Fruit fly (Drosophila melanogaster) whole organism, embryonic: ENCODE results near the gene CG11726.
A peak's percentile ranks its signal among the peaks of the same experiment; 100 is the strongest.

Experiments
- Ada2b ChIP-seq: fragments of 200-800 bp; sonication (Bioruptor generic); IDR thresholded peaks from 2 replicates; pipeline ENCODE4 v1.3.6; 2022; ENCODE audit warnings: missing biosample characterization, missing genetic modification characterization
- Aef1 ChIP-seq: fragments of 200-800 bp; sonication (Bioruptor generic); IDR thresholded peaks from 3 replicates; pipeline ENCODE4 v1.3.6; 2022; ENCODE audit warnings: missing biosample characterization, missing genetic modification characterization
- CG10274 ChIP-seq: fragments of 200-800 bp; sonication (Bioruptor generic); optimal IDR thresholded peaks from 3 replicates; lab custom pipeline; 2017; ENCODE audit warnings: missing biosample characterization, mild to moderate bottlenecking, missing genetic modification characterization
- CG10321 ChIP-seq: fragments of 200-800 bp; sonication (Bioruptor generic); IDR thresholded peaks from 2 replicates; pipeline ENCODE4 v1.3.6; 2022; ENCODE audit warnings: missing biosample characterization, missing genetic modification characterization
- CG10654 ChIP-seq: fragments of 200-800 bp; sonication (Bioruptor generic); optimal IDR thresholded peaks from 2 replicates; lab custom pipeline; 2016; ENCODE audit warnings: missing biosample characterization, missing genetic modification characterization
- CG10979 ChIP-seq: fragments of 200-800 bp; sonication (Bioruptor generic); optimal IDR thresholded peaks from 2 replicates; lab custom pipeline; 2018; ENCODE audit warnings: missing biosample characterization, mild to moderate bottlenecking, missing genetic modification characterization, moderate library complexity
- CG11696 ChIP-seq: fragments of 200-800 bp; sonication (Bioruptor generic); IDR thresholded peaks from 2 replicates; pipeline ENCODE4 v1.3.6; 2022; ENCODE audit warnings: missing biosample characterization, missing genetic modification characterization
- CG1233 ChIP-seq: fragments of 200-800 bp; sonication (Bioruptor generic); optimal IDR thresholded peaks from 4 replicates; lab custom pipeline; 2018; ENCODE audit warnings: missing biosample characterization, mild to moderate bottlenecking, missing genetic modification characterization
- CG13424 ChIP-seq: fragments of 200-800 bp; sonication (Bioruptor generic); optimal IDR thresholded peaks from 2 replicates; lab custom pipeline; 2019; ENCODE audit warnings: missing biosample characterization, mild to moderate bottlenecking, missing genetic modification characterization, moderate library complexity
- CG14667 ChIP-seq: fragments of 200-800 bp; sonication (Bioruptor generic); IDR thresholded peaks from 2 replicates; pipeline ENCODE4 v1.3.6; 2022; ENCODE audit warnings: missing biosample characterization, missing genetic modification characterization
- CG15601 ChIP-seq: fragments of 200-800 bp; sonication (Bioruptor generic); optimal IDR thresholded peaks from 3 replicates; lab custom pipeline; 2019; ENCODE audit warnings: missing biosample characterization, mild to moderate bottlenecking, missing genetic modification characterization, moderate library complexity
- CG15696 ChIP-seq: fragments of 200-800 bp; sonication (Bioruptor generic); optimal IDR thresholded peaks from 2 replicates; lab custom pipeline; 2019; ENCODE audit warnings: missing biosample characterization, mild to moderate bottlenecking, missing genetic modification characterization, moderate library complexity
- CG1602 ChIP-seq: fragments of 200-800 bp; sonication (Bioruptor generic); optimal IDR thresholded peaks from 3 replicates; lab custom pipeline; 2016; ENCODE audit warnings: missing biosample characterization, missing genetic modification characterization
- CG17186 ChIP-seq: fragments of 200-800 bp; sonication (Bioruptor generic); optimal IDR thresholded peaks from 3 replicates; lab custom pipeline; 2017; ENCODE audit warnings: missing biosample characterization, missing genetic modification reagents, missing genetic modification characterization
- CG17361 ChIP-seq: fragments of 200-800 bp; sonication (Bioruptor generic); IDR thresholded peaks from 3 replicates; pipeline ENCODE4 v1.3.6; 2022; ENCODE audit warnings: missing biosample characterization, missing genetic modification characterization
- CG17802 ChIP-seq: fragments of 200-800 bp; sonication (Bioruptor generic); optimal IDR thresholded peaks from 2 replicates; lab custom pipeline; 2018; ENCODE audit warnings: missing biosample characterization, mild to moderate bottlenecking, missing genetic modification characterization, moderate library complexity
- CG31388 ChIP-seq: fragments of 200-800 bp; sonication (Bioruptor generic); optimal IDR thresholded peaks from 2 replicates; lab custom pipeline; 2016; ENCODE audit warnings: missing biosample characterization, missing genetic modification characterization
- CG33557 ChIP-seq: fragments of 200-800 bp; sonication (Bioruptor generic); optimal IDR thresholded peaks from 2 replicates; lab custom pipeline; 2019; ENCODE audit warnings: missing biosample characterization, mild to moderate bottlenecking, missing genetic modification characterization, moderate library complexity
- CG34376 ChIP-seq: fragments of 200-800 bp; sonication (Bioruptor generic); optimal IDR thresholded peaks from 2 replicates; lab custom pipeline; 2018; ENCODE audit warnings: missing biosample characterization, mild to moderate bottlenecking, missing genetic modification characterization
- CG4360 ChIP-seq: fragments of 200-800 bp; sonication (Bioruptor generic); IDR thresholded peaks from 2 replicates; pipeline ENCODE4 v1.3.6; 2022; ENCODE audit warnings: missing biosample characterization, missing genetic modification characterization
- CG43689 ChIP-seq: fragments of 200-800 bp; sonication (Bioruptor generic); IDR thresholded peaks from 2 replicates; pipeline ENCODE4 v1.3.6; 2022; ENCODE audit warnings: missing biosample characterization, missing genetic modification characterization
- CG5180 ChIP-seq: fragments of 200-800 bp; sonication (Bioruptor generic); optimal IDR thresholded peaks from 3 replicates; lab custom pipeline; 2017; ENCODE audit warnings: missing biosample characterization, missing genetic modification characterization, mild to moderate bottlenecking, moderate library complexity, missing genetic modification reagents
- CG7839 ChIP-seq: fragments of 200-800 bp; sonication (Bioruptor generic); optimal IDR thresholded peaks from 3 replicates; lab custom pipeline; 2018; ENCODE audit warnings: missing biosample characterization, mild to moderate bottlenecking, missing genetic modification characterization, moderate library complexity
- CG8359 ChIP-seq: fragments of 200-800 bp; sonication (Bioruptor generic); optimal IDR thresholded peaks from 2 replicates; lab custom pipeline; 2017; ENCODE audit warnings: missing biosample characterization, mild to moderate bottlenecking, missing genetic modification characterization, borderline replicate concordance
- CG9727 ChIP-seq: fragments of 200-800 bp; sonication (Bioruptor generic); optimal IDR thresholded peaks from 3 replicates; lab custom pipeline; 2017; ENCODE audit warnings: missing biosample characterization, mild to moderate bottlenecking, missing genetic modification characterization
- CG9797 ChIP-seq: fragments of 200-800 bp; sonication (Bioruptor generic); optimal IDR thresholded peaks from 3 replicates; lab custom pipeline; 2018; ENCODE audit warnings: missing biosample characterization, mild to moderate bottlenecking, missing genetic modification characterization
- Chrac-16 ChIP-seq: fragments of 200-800 bp; sonication (Bioruptor generic); optimal IDR thresholded peaks from 3 replicates; lab custom pipeline; 2016; ENCODE audit warnings: missing biosample characterization, missing genetic modification characterization
- CrebB ChIP-seq: fragments of 200-800 bp; sonication (Bioruptor generic); optimal IDR thresholded peaks from 3 replicates; lab custom pipeline; 2018; ENCODE audit warnings: missing biosample characterization, mild to moderate bottlenecking, missing genetic modification characterization
- D ChIP-seq, 2 experiments: fragments of 200-800 bp in 1 of 2; fragments of >200 bp in 1 of 2; sonication (Bioruptor generic) in 1 of 2; optimal IDR thresholded peaks; 2 replicates in 1 of 2; 3 replicates in 1 of 2; lab custom pipeline; 2017; ENCODE audit warnings: mild to moderate bottlenecking in 1 of 2, missing biosample characterization in 1 of 2, missing genetic modification characterization in 1 of 2, missing genetic modification reagents in 1 of 2
- Dip2 ChIP-seq: fragments of 200-800 bp; sonication (Bioruptor generic); IDR thresholded peaks from 2 replicates; pipeline ENCODE4 v1.3.6; 2022; ENCODE audit warnings: missing biosample characterization, missing genetic modification characterization
- ERR ChIP-seq: fragments of 200-800 bp; sonication (Bioruptor generic); optimal IDR thresholded peaks from 2 replicates; lab custom pipeline; 2016; ENCODE audit warnings: missing biosample characterization, missing genetic modification characterization
- Fer2 ChIP-seq: fragments of 200-800 bp; sonication (Bioruptor generic); optimal IDR thresholded peaks from 2 replicates; lab custom pipeline; 2018; ENCODE audit warnings: missing biosample characterization, mild to moderate bottlenecking, missing genetic modification characterization, moderate library complexity
- GATAe ChIP-seq: fragments of 200-800 bp; sonication (Bioruptor generic); conservative IDR thresholded peaks from 2 replicates; pipeline ENCODE4 v1.3.6; 2022; ENCODE audit warnings: missing biosample characterization, missing genetic modification characterization
- Gsc ChIP-seq: fragments of 200-800 bp; sonication (Bioruptor generic); IDR thresholded peaks from 2 replicates; pipeline ENCODE4 v1.3.6; 2022; ENCODE audit warnings: missing biosample characterization, missing genetic modification characterization
- HLH3B ChIP-seq: fragments of 200-800 bp; sonication (Bioruptor generic); IDR thresholded peaks from 2 replicates; pipeline ENCODE4 v1.3.6; 2022; ENCODE audit warnings: missing biosample characterization, missing genetic modification characterization
- Oaz ChIP-seq: fragments of 200-800 bp; sonication (Bioruptor generic); IDR thresholded peaks from 2 replicates; pipeline ENCODE4 v1.3.6; 2022; ENCODE audit warnings: missing biosample characterization, missing genetic modification characterization
- Ravus ChIP-seq: fragments of 200-800 bp; sonication (Bioruptor generic); IDR thresholded peaks from 2 replicates; pipeline ENCODE4 v1.3.6; 2022; ENCODE audit warnings: missing biosample characterization, missing genetic modification characterization
- cas ChIP-seq: fragments of 200-800 bp; sonication (Bioruptor generic); IDR thresholded peaks from 2 replicates; pipeline ENCODE4 v1.3.6; 2022; ENCODE audit warnings: missing biosample characterization, missing genetic modification characterization
- da ChIP-seq: fragments of 200-800 bp; sonication (Bioruptor generic); optimal IDR thresholded peaks from 2 replicates; lab custom pipeline; 2016; ENCODE audit warnings: missing biosample characterization, missing genetic modification characterization
- dm ChIP-seq: fragments of 200-800 bp; sonication (Bioruptor generic); optimal IDR thresholded peaks from 3 replicates; lab custom pipeline; 2016; ENCODE audit warnings: missing biosample characterization, missing genetic modification characterization
- en ChIP-seq: fragments of 200-800 bp; sonication (Bioruptor generic); optimal IDR thresholded peaks from 2 replicates; lab custom pipeline; 2016; ENCODE audit warnings: missing biosample characterization, missing genetic modification characterization
- lmd ChIP-seq: fragments of 200-800 bp; sonication (Bioruptor generic); IDR thresholded peaks from 2 replicates; pipeline ENCODE4 v1.3.6; 2022; ENCODE audit warnings: missing biosample characterization, missing genetic modification characterization
- mam ChIP-seq: fragments of 200-800 bp; sonication (Bioruptor generic); optimal IDR thresholded peaks from 3 replicates; lab custom pipeline; 2016; ENCODE audit warnings: missing biosample characterization, missing genetic modification characterization
- onecut ChIP-seq: fragments of 200-800 bp; sonication (Bioruptor generic); IDR thresholded peaks from 2 replicates; pipeline ENCODE4 v1.3.6; 2022; ENCODE audit warnings: missing biosample characterization, missing genetic modification characterization
- phol ChIP-seq: fragments of 200-800 bp; sonication (Bioruptor generic); optimal IDR thresholded peaks from 3 replicates; lab custom pipeline; 2018; ENCODE audit warnings: missing biosample characterization, mild to moderate bottlenecking, missing genetic modification characterization, moderate library complexity
- schlank ChIP-seq: fragments of 200-800 bp; sonication (Bioruptor generic); optimal IDR thresholded peaks from 2 replicates; lab custom pipeline; 2018; ENCODE audit warnings: missing biosample characterization, mild to moderate bottlenecking, missing genetic modification characterization
- sqz ChIP-seq: fragments of 200-800 bp; sonication (Bioruptor generic); optimal IDR thresholded peaks from 3 replicates; lab custom pipeline; 2018; ENCODE audit warnings: missing biosample characterization, mild to moderate bottlenecking, missing genetic modification characterization
- usp ChIP-seq: fragments of >200 bp; optimal IDR thresholded peaks from 2 replicates; lab custom pipeline; 2017; ENCODE audit warnings: missing biosample characterization, missing genetic modification characterization
- vvl ChIP-seq: fragments of 200-800 bp; sonication (Bioruptor generic); IDR thresholded peaks from 2 replicates; pipeline ENCODE4 v1.3.6; 2022; ENCODE audit warnings: missing biosample characterization, missing genetic modification characterization

Gene CG11726

DNA sequence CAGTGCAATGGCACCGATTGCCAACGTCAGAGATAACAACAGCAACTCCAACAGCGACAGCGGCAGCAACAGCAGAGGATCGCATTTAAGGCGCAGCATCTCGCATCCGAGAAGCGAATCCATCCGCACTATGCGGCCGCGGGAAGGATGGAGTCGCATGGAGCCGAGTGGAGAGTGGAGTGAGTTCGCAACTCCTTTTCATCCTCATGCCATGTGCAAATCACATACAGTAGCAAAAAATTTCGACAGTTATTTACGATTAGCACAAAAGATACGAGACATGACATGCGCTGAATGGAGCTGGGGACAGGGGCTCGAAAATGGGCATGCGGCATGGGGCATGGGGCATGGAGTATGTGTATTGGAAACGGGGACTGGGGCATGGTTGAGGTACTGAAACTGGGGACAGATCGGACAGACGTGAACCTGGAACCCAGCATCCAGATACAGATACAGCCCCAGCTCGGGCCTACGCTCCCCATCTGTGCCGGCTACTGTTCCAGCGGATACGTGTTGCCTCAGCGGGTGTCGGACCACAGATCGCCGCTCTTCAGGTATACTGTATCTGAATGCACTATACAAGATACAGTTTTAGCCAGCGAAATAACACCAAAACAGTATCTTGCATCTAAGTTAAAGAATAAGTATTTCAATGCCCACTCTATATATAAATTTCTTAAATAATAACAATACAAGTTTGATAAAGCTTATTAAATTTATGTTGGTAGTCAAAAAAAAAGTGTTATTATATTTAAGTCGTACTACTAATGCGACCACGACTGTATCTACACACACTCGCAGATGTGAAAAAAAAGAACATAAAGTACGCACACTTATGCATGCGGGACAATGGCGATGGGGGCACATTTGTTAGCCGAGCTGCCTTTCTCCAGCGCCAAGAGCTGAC, 24.5 kb upstream of the CG11726 start (continued):
- peak; percentile 78 for TF ChIP-seq phol
- TF ChIP-seq CG10274 (GFP tag; lab: Kevin White, UChicago): no peak
- TF ChIP-seq CG1233 (GFP tag; lab: Kevin White, UChicago): peak; percentile 17
- TF ChIP-seq Fer2 (tag; lab: Kevin White, UChicago): no peak
- no peak for TF ChIP-seq ERR (GFP tag; lab: Kevin White, UChicago)
- peak; percentile 13 for TF ChIP-seq CG15696
- TF ChIP-seq CG8359 (GFP tag; lab: Kevin White, UChicago): no peak
- TF ChIP-seq CG5180 (GFP tag; lab: Kevin White, UChicago): peak; percentile 6
- no peak for TF ChIP-seq en (GFP tag; lab: Kevin White, UChicago)
- TF ChIP-seq CG1602 (GFP tag; lab: Kevin White, UChicago): no peak
- no peak for TF ChIP-seq CG31388
- no peak for TF ChIP-seq CG34376 (GFP tag; lab: Kevin White, UChicago)
- TF ChIP-seq mam (GFP tag; lab: Kevin White, UChicago): no peak
- no peak for TF ChIP-seq GATAe
- peak; percentile 89 for TF ChIP-seq CG11696
- TF ChIP-seq Gsc (GFP tag; lab: Robert Waterston, UW): no peak
- no peak for TF ChIP-seq usp (GFP tag; lab: Kevin White, UChicago)
- TF ChIP-seq Aef1: no peak
- peak; percentile 85 for TF ChIP-seq CG10979
- peak; percentile 49; the same call in 1 of the 2 replicates for TF ChIP-seq lmd (GFP tag; lab: Robert Waterston, UW)
- TF ChIP-seq CrebB (tag; lab: Kevin White, UChicago): no peak
- TF ChIP-seq D (optimal IDR thresholded peaks at IDR 0.05; lab: Kevin White, UChicago): no peak
- peak; percentile 73 for TF ChIP-seq D (GFP tag; optimal IDR thresholded peaks at IDR 0.05; lab: Kevin White, UChicago)
- TF ChIP-seq CG10321 (GFP tag; lab: Robert Waterston, UW): no peak; the same call in 1 of the 2 replicates
- TF ChIP-seq CG4360 (GFP tag; lab: Robert Waterston, UW): no peak
- TF ChIP-seq onecut (GFP tag; lab: Robert Waterston, UW): no peak
- TF ChIP-seq CG9727 (GFP tag; lab: Kevin White, UChicago): peak; percentile 23
- no peak for TF ChIP-seq CG14667 (GFP tag; lab: Robert Waterston, UW)
- TF ChIP-seq CG17802 (tag; lab: Kevin White, UChicago): peak; percentile 19
- no peak for TF ChIP-seq CG15601
- peak; percentile 43 for TF ChIP-seq CG7839 (tag; lab: Kevin White, UChicago)
- TF ChIP-seq CG13424 (tag; lab: Kevin White, UChicago): no peak
- no peak for TF ChIP-seq Oaz
- TF ChIP-seq CG43689 (GFP tag; lab: Robert Waterston, UW): no peak
- TF ChIP-seq CG33557 (GFP tag; lab: Kevin White, UChicago): no peak
- no peak for TF ChIP-seq da
- TF ChIP-seq schlank: no peak
- TF ChIP-seq CG10654 (GFP tag; lab: Kevin White, UChicago): no peak
- TF ChIP-seq Ada2b: 0 out of 2 replicates have a peak, but pooled peaks have one; percentile 13
- TF ChIP-seq Ravus (GFP tag; lab: Robert Waterston, UW): no peak
- no peak for TF ChIP-seq CG9797 (GFP tag; lab: Kevin White, UChicago)
- TF ChIP-seq vvl (GFP tag; lab: Robert Waterston, UW): peak; percentile 65
- TF ChIP-seq Chrac-16 (GFP tag; lab: Kevin White, UChicago): no peak
- TF ChIP-seq CG17186 (GFP tag; lab: Kevin White, UChicago): no peak
- TF ChIP-seq cas: no peak
- peak; percentile 68 for TF ChIP-seq CG17361 (GFP tag; lab: Robert Waterston, UW)
- TF ChIP-seq dm (GFP tag; lab: Kevin White, UChicago): no peak
- no peak for TF ChIP-seq Dip2 (GFP tag; lab: Robert Waterston, UW)
- peak; percentile 80 for TF ChIP-seq sqz (GFP tag; lab: Kevin White, UChicago)
- TF ChIP-seq HLH3B (GFP tag; lab: Robert Waterston, UW): 0 out of 2 replicates have a peak, but pooled peaks have one; percentile 5
